Worm (Caenorhabditis elegans) whole organism, L2 larva: ENCODE results near the gene R07E3.4.

ENCODE experiments used
- F13H6.1 ChIP-seq: sonication (generic microtip); optimal IDR thresholded peaks from 2 replicates; lab custom pipeline; 2016; ENCODE audit warnings: missing genetic modification characterization, missing compliant biosample characterization
- alr-1 ChIP-seq: fragments of 150-350 bp; optimal IDR thresholded peaks from 2 replicates; lab custom pipeline; 2014; ENCODE audit warnings: missing biosample characterization, missing genetic modification characterization
- aly-2 ChIP-seq: fragments of 150-350 bp; optimal IDR thresholded peaks from 2 replicates; lab custom pipeline; 2014; ENCODE audit warnings: missing biosample characterization, missing genetic modification characterization
- ceh-16 ChIP-seq: fragments of 150-350 bp; optimal IDR thresholded peaks from 2 replicates; lab custom pipeline; 2014; ENCODE audit warnings: missing biosample characterization, missing genetic modification characterization
- ceh-82 ChIP-seq: fragments of 150-350 bp; optimal IDR thresholded peaks from 2 replicates; lab custom pipeline; 2014; ENCODE audit warnings: missing biosample characterization, missing genetic modification characterization
- crh-2 ChIP-seq: sonication (generic microtip); optimal IDR thresholded peaks from 2 replicates; lab custom pipeline; 2017; ENCODE audit warnings: missing biosample characterization, missing genetic modification characterization
- dmd-4 ChIP-seq: sonication (generic microtip); optimal IDR thresholded peaks from 2 replicates; lab custom pipeline; 2017; ENCODE audit warnings: missing biosample characterization, missing genetic modification characterization
- egl-27 ChIP-seq: sonication (generic microtip); optimal IDR thresholded peaks from 3 replicates; lab custom pipeline; 2017; ENCODE audit warnings: missing biosample characterization, missing genetic modification reagents, missing genetic modification characterization
- elt-3 ChIP-seq: sonication (generic microtip); optimal IDR thresholded peaks from 2 replicates; lab custom pipeline; 2017; ENCODE audit warnings: missing biosample characterization, missing genetic modification characterization
- fos-1 ChIP-seq: fragments of 150-350 bp; optimal IDR thresholded peaks from 2 replicates; lab custom pipeline; 2014; ENCODE audit warnings: missing biosample characterization, missing genetic modification characterization
- gmeb-1 ChIP-seq: fragments of 150-350 bp; optimal IDR thresholded peaks from 2 replicates; lab custom pipeline; 2014; ENCODE audit warnings: missing biosample characterization, missing genetic modification characterization
- lsy-2 ChIP-seq, 2 experiments: fragments of 150-350 bp in 1 of 2; sonication (generic microtip) in 1 of 2; optimal IDR thresholded peaks; 2 replicates each; lab custom pipeline; 2014 to 2017; ENCODE audit warnings: missing biosample characterization in 2 of 2, missing genetic modification characterization in 2 of 2
- mab-5 ChIP-seq: fragments of 150-350 bp; optimal IDR thresholded peaks from 2 replicates; lab custom pipeline; 2014; ENCODE audit warnings: missing biosample characterization, missing genetic modification characterization
- mbf-1 ChIP-seq: sonication (generic microtip); optimal IDR thresholded peaks from 2 replicates; lab custom pipeline; 2017; ENCODE audit warnings: missing biosample characterization, missing genetic modification characterization
- nhr-12 ChIP-seq: fragments of 150-350 bp; optimal IDR thresholded peaks from 2 replicates; lab custom pipeline; 2014; ENCODE audit warnings: missing biosample characterization, missing genetic modification characterization
- nhr-129 ChIP-seq: fragments of 150-350 bp; optimal IDR thresholded peaks from 2 replicates; lab custom pipeline; 2014; ENCODE audit warnings: missing biosample characterization, missing genetic modification characterization
- nhr-237 ChIP-seq: fragments of 150-350 bp; optimal IDR thresholded peaks from 2 replicates; lab custom pipeline; 2014; ENCODE audit warnings: missing biosample characterization, missing genetic modification characterization
- nhr-25 ChIP-seq: fragments of 150-350 bp; sonication (generic microtip); optimal IDR thresholded peaks from 3 replicates; lab custom pipeline; 2014; ENCODE audit warnings: missing biosample characterization, missing genetic modification characterization
- nhr-6 ChIP-seq: fragments of 150-350 bp; optimal IDR thresholded peaks from 2 replicates; lab custom pipeline; 2014; ENCODE audit warnings: missing biosample characterization, missing genetic modification characterization
- peb-1 ChIP-seq: fragments of 150-350 bp; optimal IDR thresholded peaks from 2 replicates; lab custom pipeline; 2014; ENCODE audit warnings: missing biosample characterization, missing genetic modification characterization
- skn-1 ChIP-seq: sonication (generic microtip); optimal IDR thresholded peaks from 2 replicates; lab custom pipeline; 2017; ENCODE audit warnings: missing biosample characterization, missing genetic modification characterization
- sma-9 ChIP-seq, 2 experiments: fragments of 150-350 bp in 1 of 2; sonication (generic microtip) in 1 of 2; optimal IDR thresholded peaks; 2 replicates each; lab custom pipeline; 2014 to 2016; ENCODE audit warnings: missing genetic modification characterization in 2 of 2, mild to moderate bottlenecking in 1 of 2, missing biosample characterization in 1 of 2, missing compliant biosample characterization in 1 of 2, missing genetic modification reagents in 1 of 2, moderate library complexity in 1 of 2
- snpc-4 ChIP-seq: fragments of 150-350 bp; optimal IDR thresholded peaks from 2 replicates; lab custom pipeline; 2014; ENCODE audit warnings: missing biosample characterization, missing genetic modification characterization
- unc-39 ChIP-seq: fragments of 150-350 bp; optimal IDR thresholded peaks from 2 replicates; lab custom pipeline; 2014; ENCODE audit warnings: missing biosample characterization, missing genetic modification characterization
- unc-55 ChIP-seq: fragments of 150-350 bp; sonication (generic microtip); optimal IDR thresholded peaks from 3 replicates; lab custom pipeline; 2014; ENCODE audit warnings: missing biosample characterization, missing genetic modification reagents, missing genetic modification characterization
- unc-62 ChIP-seq: fragments of 150-350 bp; optimal IDR thresholded peaks from 2 replicates; lab custom pipeline; 2014; ENCODE audit warnings: missing biosample characterization, missing genetic modification reagents, missing genetic modification characterization
- ztf-1 ChIP-seq: fragments of 200-800 bp; sonication (Bioruptor generic); conservative IDR thresholded peaks from 2 replicates; pipeline ENCODE4 v1.3.6; 2022; ENCODE audit warnings: missing genetic modification characterization, missing compliant biosample characterization
- ztf-11 ChIP-seq: sonication (generic microtip); optimal IDR thresholded peaks from 2 replicates; lab custom pipeline; 2017; ENCODE audit warnings: missing biosample characterization, missing genetic modification characterization
- ztf-4 ChIP-seq: fragments of 150-350 bp; optimal IDR thresholded peaks from 2 replicates; lab custom pipeline; 2014; ENCODE audit warnings: missing biosample characterization, missing genetic modification characterization

Gene R07E3.4

DNA sequence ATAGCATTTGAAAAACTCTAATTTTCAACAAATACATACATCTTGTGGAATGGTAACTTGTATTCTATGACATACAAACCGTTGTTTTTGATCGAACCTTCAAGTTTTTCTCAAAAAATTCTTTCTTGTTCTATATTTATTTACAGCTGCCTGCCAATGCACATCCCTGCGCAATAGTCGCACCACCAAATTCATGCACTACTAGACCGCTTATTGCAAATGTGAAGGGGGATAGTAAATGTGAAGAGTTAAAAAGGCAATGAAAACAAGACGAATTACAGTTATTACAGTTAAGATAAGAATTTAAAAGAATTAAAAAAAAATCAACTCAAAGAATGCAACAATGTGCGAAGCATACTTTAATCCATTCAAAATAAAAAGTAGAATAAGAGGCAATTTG lies 20.7 kb upstream of the R07E3.4 start:
- TF ChIP-seq unc-55 (GFP tag; lab: Kevin White, UChicago), result no peak
- no peak for TF ChIP-seq fos-1 (tag; lab: Kevin White, UChicago)
- TF ChIP-seq dmd-4, result no peak
- TF ChIP-seq ceh-82 (tag; lab: Kevin White, UChicago), result no peak
- TF ChIP-seq ztf-11, result no peak

DNA sequence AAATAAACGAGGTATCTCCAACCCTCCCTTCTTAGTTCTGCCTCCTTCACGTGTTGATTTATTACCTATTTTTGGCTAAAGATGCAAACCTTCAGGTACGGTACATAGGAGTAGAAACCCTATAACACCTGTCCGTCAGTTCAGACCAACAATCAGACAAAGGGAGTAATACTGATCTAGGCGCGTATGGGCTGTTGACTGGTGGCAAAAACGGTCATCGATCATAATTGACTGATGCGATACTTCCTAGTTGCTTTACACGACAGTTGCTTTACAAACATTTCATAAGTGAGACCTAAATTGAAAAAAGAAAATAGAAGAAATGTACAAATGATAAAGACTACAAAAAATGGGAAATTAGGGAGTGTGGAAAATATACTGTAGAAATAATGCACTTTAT lies 17.0 kb upstream of the R07E3.4 start:
- TF ChIP-seq nhr-6 (tag; lab: Kevin White, UChicago) (no peak), nhr-25 (tag; lab: Kevin White, UChicago) (peak; percentile 42), egl-27 (tag; lab: Kevin White, UChicago) (no peak), sma-9 (GFP tag; optimal IDR thresholded peaks at IDR 0.05; lab: Kevin White, UChicago) (no peak), sma-9 (tag; optimal IDR thresholded peaks at IDR 0.05; lab: Kevin White, UChicago) (no peak), nhr-12 (tag; lab: Kevin White, UChicago) (no peak), snpc-4 (tag; lab: Kevin White, UChicago) (no peak), aly-2 (tag; lab: Kevin White, UChicago) (no peak)

DNA sequence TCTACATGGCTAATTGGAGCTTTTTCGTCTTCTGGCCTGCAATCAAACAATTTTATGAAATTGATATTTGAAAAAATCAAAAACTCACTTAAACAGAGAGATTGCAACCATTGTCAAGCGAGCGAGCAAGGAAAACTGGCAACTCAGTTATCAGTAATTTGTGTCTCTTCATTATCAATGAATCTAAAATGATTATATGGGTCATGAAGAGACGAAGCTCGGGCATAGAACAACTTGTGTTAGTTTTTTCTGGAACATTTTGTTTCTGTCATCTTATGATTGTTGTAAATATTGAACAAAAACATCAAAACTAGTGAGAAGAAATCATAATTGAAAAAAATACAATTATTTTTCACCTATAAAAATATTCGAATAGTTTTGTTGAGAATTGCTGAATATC lies 7.8 kb upstream of the R07E3.4 start, which contains the start of gene R07E3.1:
Gene R07E3.1, minus strand, starts transcription at position 176 of the 400 bp plus-strand sequence.
- TF ChIP-seq alr-1 (tag; lab: Kevin White, UChicago) (no peak), skn-1 (tag; lab: Kevin White, UChicago) (no peak), fos-1 (tag; lab: Kevin White, UChicago) (peak; percentile 59), gmeb-1 (tag; lab: Kevin White, UChicago) (peak; percentile 10), ceh-82 (tag; lab: Kevin White, UChicago) (no peak), ztf-1 (GFP tag; lab: Robert Waterston, UW) (no peak), nhr-129 (tag; lab: Kevin White, UChicago) (no peak), nhr-25 (tag; lab: Kevin White, UChicago) (no peak), ceh-16 (no peak)

DNA sequence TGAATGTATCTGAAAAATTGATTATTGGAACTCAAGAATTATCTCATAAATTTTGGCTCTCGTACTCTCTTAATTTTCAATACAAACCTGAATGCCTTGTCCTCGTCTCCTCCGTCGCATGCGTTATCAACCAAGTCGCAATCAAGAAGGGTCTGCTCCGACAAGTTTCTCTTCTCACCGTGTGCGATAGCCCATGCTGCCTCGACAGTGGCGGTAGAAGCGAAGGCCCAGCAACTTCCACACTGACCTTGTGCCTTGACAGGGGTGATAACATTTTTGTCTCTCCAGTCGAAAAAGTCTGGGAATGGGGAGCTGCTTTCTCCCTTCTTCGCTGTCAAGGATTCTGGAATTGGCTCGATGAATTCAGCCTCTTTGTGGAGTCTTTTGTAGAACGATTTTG lies 6.9 kb upstream of the R07E3.4 start:
- TF ChIP-seq unc-39 (tag; lab: Kevin White, UChicago), result no peak
- no peak for TF ChIP-seq elt-3 (tag; lab: Kevin White, UChicago)
- no peak for TF ChIP-seq unc-55 (GFP tag; lab: Kevin White, UChicago)
- TF ChIP-seq peb-1 (tag; lab: Kevin White, UChicago), result no peak
- TF ChIP-seq skn-1 (tag; lab: Kevin White, UChicago), result no peak
- no peak for TF ChIP-seq ceh-82 (tag; lab: Kevin White, UChicago)
- TF ChIP-seq dmd-4, result no peak
- no peak for TF ChIP-seq F13H6.1 (tag; lab: Kevin White, UChicago)
- peak; percentile 44 for TF ChIP-seq fos-1 (tag; lab: Kevin White, UChicago)
- no peak for TF ChIP-seq nhr-129 (tag; lab: Kevin White, UChicago)
- no peak for TF ChIP-seq egl-27 (tag; lab: Kevin White, UChicago)
- peak; percentile 2 for TF ChIP-seq sma-9 (GFP tag; optimal IDR thresholded peaks at IDR 0.05; lab: Kevin White, UChicago)
- TF ChIP-seq sma-9 (tag; optimal IDR thresholded peaks at IDR 0.05; lab: Kevin White, UChicago), result no peak
- no peak for TF ChIP-seq ztf-4 (tag; lab: Kevin White, UChicago)
- TF ChIP-seq ztf-11, result no peak
- no peak for TF ChIP-seq nhr-25 (tag; lab: Kevin White, UChicago)

DNA sequence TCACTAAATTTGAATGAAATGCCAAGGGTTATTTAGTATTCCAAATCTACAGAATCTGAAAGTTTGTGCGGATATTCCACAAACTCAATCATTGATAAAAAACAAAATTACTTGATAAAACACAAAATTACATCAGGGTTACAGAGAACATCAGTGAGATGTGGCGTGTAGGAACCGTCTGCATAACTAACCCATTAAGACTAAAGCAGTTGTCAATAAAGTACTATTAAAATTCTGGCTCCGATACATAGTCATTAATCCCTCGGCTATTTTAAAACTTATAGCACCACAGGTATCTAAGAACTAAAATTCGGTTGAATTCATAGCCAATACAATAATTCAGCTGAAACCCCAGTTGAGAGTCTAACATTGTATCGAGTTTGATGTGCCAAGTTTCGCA lies 5.6 kb upstream of the R07E3.4 start:
- no peak for TF ChIP-seq unc-62 (GFP tag; lab: Kevin White, UChicago)
- peak; percentile 35 for TF ChIP-seq nhr-129 (tag; lab: Kevin White, UChicago)
- TF ChIP-seq crh-2, result peak; percentile 39
- peak; percentile 7 for TF ChIP-seq sma-9 (GFP tag; optimal IDR thresholded peaks at IDR 0.05; lab: Kevin White, UChicago)
- TF ChIP-seq sma-9 (tag; optimal IDR thresholded peaks at IDR 0.05; lab: Kevin White, UChicago), result no peak

DNA sequence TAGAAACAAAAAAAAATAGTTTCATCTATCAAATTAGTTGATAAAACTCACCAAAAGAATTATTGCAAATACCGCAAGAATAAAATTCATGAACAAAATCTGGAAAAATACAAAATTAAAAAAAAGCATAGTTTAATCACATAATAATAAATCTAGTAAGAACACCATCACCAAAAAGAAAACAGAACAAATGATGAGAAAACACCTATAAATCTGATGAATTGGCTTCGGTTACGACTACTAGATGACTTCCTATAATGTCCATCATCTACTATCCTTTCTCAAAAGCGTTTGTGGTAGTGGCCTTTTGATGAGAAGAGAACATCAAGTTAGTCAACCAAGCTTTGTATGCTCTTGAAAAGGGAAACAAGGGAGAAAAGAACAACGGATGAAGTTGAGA lies 4.9 kb upstream of the R07E3.4 start, which contains the start of gene cut-5:
Gene cut-5, minus strand, starts transcription at position 101 of the 400 bp plus-strand sequence.
- TF ChIP-seq mbf-1 (no peak), unc-39 (tag; lab: Kevin White, UChicago) (no peak), mab-5 (tag; lab: Kevin White, UChicago) (no peak), nhr-237 (tag; lab: Kevin White, UChicago) (no peak), ztf-4 (tag; lab: Kevin White, UChicago) (no peak), lsy-2 (tag; optimal IDR thresholded peaks at IDR 0.05; lab: Kevin White, UChicago) (no peak), ceh-16 (no peak)
